Fruit fly (Drosophila melanogaster): ENCODE data around the gene eIF1A.

eIF1A gene

dm6 chr3R:18314320-18314719 is 39.9 kb downstream of the eIF1A start, which contains the start of gene PKD (continued):
- TF ChIP-seq CG14441 (GFP tag; IDR thresholded peaks at IDR 0.05): no peak
- no peak for TF ChIP-seq CG7839 (tag; optimal IDR thresholded peaks at IDR 0.05)
- no peak for TF ChIP-seq Neu2 (GFP tag; optimal IDR thresholded peaks at IDR 0.05; ENCODE audit: borderline replicate concordance)
- TF ChIP-seq Ravus (GFP tag; IDR thresholded peaks at IDR 0.05): no peak
- no peak for TF ChIP-seq Mrtf (GFP tag; IDR thresholded peaks at IDR 0.05)
- TF ChIP-seq Drgx (GFP tag; IDR thresholded peaks at IDR 0.05): peak; percentile 41; the same call in 1 of the 2 replicates
- TF ChIP-seq Fer2 (tag; optimal IDR thresholded peaks at IDR 0.05): no peak
- TF ChIP-seq chn (GFP tag; optimal IDR thresholded peaks at IDR 0.05): no peak
- TF ChIP-seq gfzf (GFP tag; optimal IDR thresholded peaks at IDR 0.05): no peak
- no peak for TF ChIP-seq CG17612 (GFP tag; IDR thresholded peaks at IDR 0.05)
- no peak for TF ChIP-seq NfI (GFP tag; optimal IDR thresholded peaks at IDR 0.05)
- no peak for TF ChIP-seq Aef1 (GFP tag; IDR thresholded peaks at IDR 0.05)
- TF ChIP-seq CG42726 (GFP tag; IDR thresholded peaks at IDR 0.05; ENCODE audit: partially characterized antibody): peak; percentile 51; the same call in 1 of the 2 replicates
- no peak for TF ChIP-seq CG10274 (GFP tag; optimal IDR thresholded peaks at IDR 0.05)
- 0 out of 4 replicates have a peak, but pooled peaks have one; percentile 53 for TF ChIP-seq chinmo (GFP tag; IDR thresholded peaks at IDR 0.05; ENCODE audit: partially characterized antibody)
- TF ChIP-seq CG9609 (GFP tag; optimal IDR thresholded peaks at IDR 0.05): no peak
- no peak for TF ChIP-seq gt (GFP tag; IDR thresholded peaks at IDR 0.05)
- TF ChIP-seq z (GFP tag; IDR thresholded peaks at IDR 0.05): peak; percentile 54; the same call in 1 of the 3 replicates
- no peak for TF ChIP-seq sqz (GFP tag; optimal IDR thresholded peaks at IDR 0.05)
- TF ChIP-seq jigr1 (GFP tag; IDR thresholded peaks at IDR 0.05): no peak
- no peak for TF ChIP-seq pros (GFP tag; optimal IDR thresholded peaks at IDR 0.05)
- no peak for TF ChIP-seq CG7372 (GFP tag; IDR thresholded peaks at IDR 0.05)
- TF ChIP-seq CG15479 (GFP tag; optimal IDR thresholded peaks at IDR 0.05): no peak
- peak; percentile 87 for TF ChIP-seq Deaf1 (tag; optimal IDR thresholded peaks at IDR 0.05)
- TF ChIP-seq zf30C (GFP tag; optimal IDR thresholded peaks at IDR 0.05): no peak
- TF ChIP-seq CG13894 (tag; optimal IDR thresholded peaks at IDR 0.05): no peak
- TF ChIP-seq eve (GFP tag; optimal IDR thresholded peaks at IDR 0.05): no peak
- 0 out of 3 replicates have a peak, but pooled peaks have one; percentile 25 for TF ChIP-seq so (GFP tag; IDR thresholded peaks at IDR 0.05)
- peak; percentile 1 for TF ChIP-seq CG12071 (GFP tag; optimal IDR thresholded peaks at IDR 0.05)
- TF ChIP-seq Atf-2 (GFP tag; optimal IDR thresholded peaks at IDR 0.05): no peak
- TF ChIP-seq CG7271 (tag; optimal IDR thresholded peaks at IDR 0.05): no peak
- no peak for TF ChIP-seq Xrp1 (GFP tag; IDR thresholded peaks at IDR 0.05)
- no peak for TF ChIP-seq CG8478 (optimal IDR thresholded peaks at IDR 0.05)
- TF ChIP-seq CHES-1-like (GFP tag; optimal IDR thresholded peaks at IDR 0.05): no peak
- no peak for TF ChIP-seq CG12769 (tag; optimal IDR thresholded peaks at IDR 0.05)
- no peak for TF ChIP-seq CrebB (tag; optimal IDR thresholded peaks at IDR 0.05)
- no peak for TF ChIP-seq hkb (optimal IDR thresholded peaks at IDR 0.05)
- 0 out of 2 replicates have a peak, but pooled peaks have one; percentile 13 for TF ChIP-seq hkb (GFP tag; IDR thresholded peaks at IDR 0.05)
- TF ChIP-seq Poxn (GFP tag; IDR thresholded peaks at IDR 0.05): no peak
- TF ChIP-seq crol (GFP tag; IDR thresholded peaks at IDR 0.05): peak; percentile 77
- TF ChIP-seq fu2 (GFP tag; optimal IDR thresholded peaks at IDR 0.05): no peak
- TF ChIP-seq CG16815 (GFP tag; optimal IDR thresholded peaks at IDR 0.05): no peak
- no peak for TF ChIP-seq Ada2b (GFP tag; IDR thresholded peaks at IDR 0.05)
- TF ChIP-seq bbx (GFP tag; IDR thresholded peaks at IDR 0.05; ENCODE audit: partially characterized antibody): 0 out of 2 replicates have a peak, but pooled peaks have one; percentile 19
- no peak for TF ChIP-seq CG8388 (GFP tag; optimal IDR thresholded peaks at IDR 0.05)
- no peak for TF ChIP-seq twi (tag; optimal IDR thresholded peaks at IDR 0.05)
- no peak for TF ChIP-seq fd102C (GFP tag; optimal IDR thresholded peaks at IDR 0.05)
- peak; percentile 24 for TF ChIP-seq CG34376 (GFP tag; optimal IDR thresholded peaks at IDR 0.05)
- TF ChIP-seq tap (tag; optimal IDR thresholded peaks at IDR 0.05): no peak
- 0 out of 2 replicates have a peak, but pooled peaks have one; percentile 36 for TF ChIP-seq wdn (GFP tag; IDR thresholded peaks at IDR 0.05)
- TF ChIP-seq rib (GFP tag; IDR thresholded peaks at IDR 0.05): 0 out of 2 replicates have a peak, but pooled peaks have one; percentile 26
